Worm (Caenorhabditis elegans) whole organism, young adult: Measurements from ENCODE around the gene coa-3.

ENCODE experiments used
- C17E4.6 ChIP-seq: fragments of 200-800 bp; sonication (Bioruptor generic); IDR thresholded peaks from 2 replicates; pipeline ENCODE4 v1.3.6; 2022; ENCODE audit warnings: missing genetic modification reagents, missing genetic modification characterization, missing compliant biosample characterization
- F33H1.4 ChIP-seq: fragments of 200-800 bp; sonication (Bioruptor generic); IDR thresholded peaks from 2 replicates; pipeline ENCODE4 v1.3.6; 2022; ENCODE audit warnings: missing genetic modification reagents, missing genetic modification characterization, missing compliant biosample characterization
- F49E8.2 ChIP-seq: sonication (generic microtip); optimal IDR thresholded peaks from 3 replicates; lab custom pipeline; 2017; ENCODE audit warnings: missing genetic modification characterization, mild to moderate bottlenecking, missing compliant biosample characterization, antibody characterized with exemption, moderate library complexity; ENCODE audit not compliant: insufficient read depth
- K11D2.4 ChIP-seq: fragments of 200-800 bp; sonication (Bioruptor generic); IDR thresholded peaks from 2 replicates; pipeline ENCODE4 v1.3.6; 2022; ENCODE audit warnings: missing genetic modification reagents, missing genetic modification characterization, missing compliant biosample characterization
- T26A5.8 ChIP-seq: sonication (generic microtip); optimal IDR thresholded peaks from 2 replicates; lab custom pipeline; 2016; ENCODE audit warnings: missing genetic modification characterization, missing compliant biosample characterization
- Y67H2A.10 ChIP-seq: fragments of 200-800 bp; sonication (Bioruptor generic); conservative IDR thresholded peaks from 2 replicates; pipeline ENCODE4 v1.3.6; 2022; ENCODE audit warnings: missing genetic modification reagents, missing genetic modification characterization, missing compliant biosample characterization
- Y79H2A.3 ChIP-seq: fragments of 200-800 bp; sonication (Bioruptor generic); conservative IDR thresholded peaks from 2 replicates; pipeline ENCODE4 v1.3.6; 2022; ENCODE audit warnings: missing genetic modification reagents, missing genetic modification characterization, missing compliant biosample characterization
- Y95B8A.8 ChIP-seq: fragments of 200-800 bp; sonication (Bioruptor generic); IDR thresholded peaks from 2 replicates; pipeline ENCODE4 v1.3.6; 2022; ENCODE audit warnings: missing genetic modification reagents, missing genetic modification characterization, missing compliant biosample characterization
- akir-1 ChIP-seq: fragments of 200-800 bp; sonication (Bioruptor generic); optimal IDR thresholded peaks from 2 replicates; lab custom pipeline; 2018; ENCODE audit warnings: mild to moderate bottlenecking, missing genetic modification characterization, moderate library complexity, missing compliant biosample characterization
- attf-3 ChIP-seq: fragments of 200-800 bp; sonication (Bioruptor generic); conservative IDR thresholded peaks from 2 replicates; pipeline ENCODE4 v1.3.6; 2022; ENCODE audit warnings: missing genetic modification reagents, missing genetic modification characterization, missing compliant biosample characterization
- bed-2 ChIP-seq: fragments of 200-800 bp; sonication (Bioruptor generic); IDR thresholded peaks from 2 replicates; pipeline ENCODE4 v1.3.6; 2022; ENCODE audit warnings: missing genetic modification reagents, missing genetic modification characterization, missing compliant biosample characterization
- ceh-100 ChIP-seq: fragments of 200-800 bp; sonication (Bioruptor generic); IDR thresholded peaks from 2 replicates; pipeline ENCODE4 v1.3.6; 2022; ENCODE audit warnings: missing genetic modification reagents, missing genetic modification characterization, missing compliant biosample characterization
- ceh-27 ChIP-seq: fragments of 200-800 bp; sonication (Bioruptor generic); optimal IDR thresholded peaks from 2 replicates; lab custom pipeline; 2018; ENCODE audit warnings: mild to moderate bottlenecking, missing genetic modification characterization, moderate library complexity, missing compliant biosample characterization
- ceh-40 ChIP-seq: fragments of 200-800 bp; sonication (Bioruptor generic); IDR thresholded peaks from 2 replicates; pipeline ENCODE4 v1.3.6; 2022; ENCODE audit warnings: missing genetic modification characterization, missing compliant biosample characterization
- ceh-91 ChIP-seq: fragments of 200-800 bp; sonication (Bioruptor generic); IDR thresholded peaks from 2 replicates; pipeline ENCODE4 v1.3.6; 2022; ENCODE audit warnings: missing genetic modification reagents, missing genetic modification characterization, missing compliant biosample characterization
- die-1 ChIP-seq: sonication (generic microtip); optimal IDR thresholded peaks from 2 replicates; lab custom pipeline; 2016; ENCODE audit warnings: missing genotype, mild to moderate bottlenecking, missing genetic modification characterization, missing compliant biosample characterization
- dpff-1 ChIP-seq: sonication (generic microtip); optimal IDR thresholded peaks from 2 replicates; lab custom pipeline; 2017; ENCODE audit warnings: mild to moderate bottlenecking, missing genetic modification characterization, missing compliant biosample characterization
- dpl-1 ChIP-seq: fragments of 150-350 bp; optimal IDR thresholded peaks from 2 replicates; lab custom pipeline; 2014; ENCODE audit warnings: missing biosample characterization, missing genetic modification reagents, missing genetic modification characterization
- efl-1 ChIP-seq: fragments of 150-350 bp; optimal IDR thresholded peaks from 2 replicates; lab custom pipeline; 2014; ENCODE audit warnings: missing biosample characterization, missing genetic modification reagents, missing genetic modification characterization
- egl-18 ChIP-seq: fragments of 200-800 bp; sonication (Bioruptor generic); IDR thresholded peaks from 2 replicates; pipeline ENCODE4 v1.3.6; 2022; ENCODE audit warnings: missing genetic modification reagents, missing genetic modification characterization, missing compliant biosample characterization
- fkh-3 ChIP-seq: sonication (generic microtip); optimal IDR thresholded peaks from 2 replicates; lab custom pipeline; 2016; ENCODE audit warnings: mild to moderate bottlenecking, missing genetic modification characterization, missing compliant biosample characterization
- gei-17 ChIP-seq: fragments of 200-800 bp; sonication (Bioruptor generic); optimal IDR thresholded peaks from 2 replicates; lab custom pipeline; 2018; ENCODE audit warnings: mild to moderate bottlenecking, missing genetic modification characterization, missing compliant biosample characterization
- him-1 ChIP-seq: sonication (generic microtip); optimal IDR thresholded peaks from 2 replicates; lab custom pipeline; 2016; ENCODE audit warnings: missing genotype, missing genetic modification reagents, missing genetic modification characterization, missing compliant biosample characterization
- hmg-1.2 ChIP-seq: fragments of 200-800 bp; sonication (Bioruptor generic); IDR thresholded peaks from 2 replicates; pipeline ENCODE4 v1.3.6; 2022; ENCODE audit warnings: missing genetic modification reagents, missing genetic modification characterization, missing compliant biosample characterization
- mxl-1 ChIP-seq: sonication (generic microtip); optimal IDR thresholded peaks from 2 replicates; lab custom pipeline; 2016; ENCODE audit warnings: missing genetic modification characterization, missing compliant biosample characterization
- nhr-179 ChIP-seq: sonication (generic microtip); optimal IDR thresholded peaks from 2 replicates; lab custom pipeline; 2016; ENCODE audit warnings: mild to moderate bottlenecking, missing genetic modification characterization, missing compliant biosample characterization
- nhr-80 ChIP-seq: sonication (generic microtip); optimal IDR thresholded peaks from 2 replicates; lab custom pipeline; 2016; ENCODE audit warnings: missing genetic modification characterization, missing compliant biosample characterization
- pbrm-1 ChIP-seq: fragments of 200-800 bp; sonication (Bioruptor generic); IDR thresholded peaks from 2 replicates; pipeline ENCODE4 v1.3.6; 2022; ENCODE audit warnings: missing genetic modification reagents, missing genetic modification characterization, missing compliant biosample characterization
- snpc-3.4 ChIP-seq: sonication (generic microtip); optimal IDR thresholded peaks from 2 replicates; lab custom pipeline; 2017; ENCODE audit warnings: missing genetic modification characterization, mild to moderate bottlenecking, missing compliant biosample characterization, antibody characterized with exemption, moderate library complexity, missing genotype, missing genetic modification reagents
- somi-1 ChIP-seq: fragments of 200-800 bp; sonication (Bioruptor generic); optimal IDR thresholded peaks from 2 replicates; lab custom pipeline; 2018; ENCODE audit warnings: mild to moderate bottlenecking, missing genetic modification characterization, missing compliant biosample characterization
- sptf-2 ChIP-seq: fragments of 200-800 bp; sonication (Bioruptor generic); optimal IDR thresholded peaks from 2 replicates; lab custom pipeline; 2018; ENCODE audit warnings: mild to moderate bottlenecking, missing genetic modification characterization, missing compliant biosample characterization
- tbp1 ChIP-seq: fragments of 200-800 bp; sonication (Bioruptor generic); optimal IDR thresholded peaks from 2 replicates; lab custom pipeline; 2018; ENCODE audit warnings: mild to moderate bottlenecking, missing genetic modification characterization, missing compliant biosample characterization
- tlf-1 ChIP-seq: fragments of 200-800 bp; sonication (Bioruptor generic); optimal IDR thresholded peaks from 2 replicates; lab custom pipeline; 2018; ENCODE audit warnings: mild to moderate bottlenecking, missing genetic modification characterization, missing compliant biosample characterization
- xnd-1 ChIP-seq: sonication (generic microtip); optimal IDR thresholded peaks from 2 replicates; lab custom pipeline; 2016; ENCODE audit warnings: missing genotype, missing genetic modification reagents, missing genetic modification characterization, missing compliant biosample characterization
- zim-3 ChIP-seq: sonication (generic microtip); optimal IDR thresholded peaks from 2 replicates; lab custom pipeline; 2017; ENCODE audit warnings: mild to moderate bottlenecking, missing genetic modification characterization, moderate library complexity, missing compliant biosample characterization
- ztf-22 ChIP-seq: fragments of 200-800 bp; sonication (Bioruptor generic); optimal IDR thresholded peaks from 2 replicates; lab custom pipeline; 2018; ENCODE audit warnings: mild to moderate bottlenecking, missing genetic modification characterization, moderate library complexity, missing compliant biosample characterization
- ztf-25 ChIP-seq: fragments of 200-800 bp; sonication (Bioruptor generic); IDR thresholded peaks from 2 replicates; pipeline ENCODE4 v1.3.6; 2022; ENCODE audit warnings: missing genetic modification reagents, missing genetic modification characterization, missing compliant biosample characterization
- ztf-26 ChIP-seq: sonication (generic microtip); optimal IDR thresholded peaks from 2 replicates; lab custom pipeline; 2017; ENCODE audit warnings: missing genetic modification characterization, missing compliant biosample characterization
- ztf-3 ChIP-seq: fragments of 200-800 bp; sonication (Bioruptor generic); optimal IDR thresholded peaks from 2 replicates; lab custom pipeline; 2018; ENCODE audit warnings: mild to moderate bottlenecking, missing genetic modification characterization, missing compliant biosample characterization
- ztf-6 ChIP-seq: fragments of 200-800 bp; sonication (Bioruptor generic); IDR thresholded peaks from 2 replicates; pipeline ENCODE4 v1.3.6; 2022; ENCODE audit warnings: missing genetic modification reagents, missing genetic modification characterization, missing compliant biosample characterization

The coa-3 gene

DNA sequence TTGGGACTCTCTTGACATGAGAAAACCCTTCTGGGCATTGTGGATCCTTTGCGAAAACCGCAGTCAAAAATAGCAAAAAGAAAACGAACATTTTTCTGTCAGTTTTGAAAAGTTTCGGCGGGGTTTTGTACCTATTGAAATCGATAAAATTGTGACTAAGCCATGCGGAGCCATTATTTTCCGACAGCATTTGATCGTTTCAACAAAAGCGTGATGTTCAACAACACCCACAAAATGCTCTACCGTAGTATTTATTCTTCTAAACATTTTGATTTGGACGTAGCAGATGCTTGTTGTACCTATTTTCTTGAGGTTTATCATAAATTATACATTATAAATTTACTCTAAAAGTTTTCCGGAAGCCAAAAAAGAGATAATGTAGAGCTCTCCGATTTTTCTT is 14.0 kb upstream of the coa-3 start, which contains the start of gene clec-136:
TSS of gene clec-136 (minus strand) at position 101 of the 400 bp plus-strand sequence.
- TF ChIP-seq ztf-25 (GFP tag; lab: Robert Waterston, UW) (no peak), T26A5.8 (tag; lab: Kevin White, UChicago) (no peak), somi-1 (GFP tag; lab: Kevin White, UChicago) (no peak), Y95B8A.8 (no peak), dpff-1 (tag; lab: Kevin White, UChicago) (no peak), ztf-26 (no peak), bed-2 (GFP tag; lab: Robert Waterston, UW) (no peak), ceh-91 (GFP tag; lab: Robert Waterston, UW) (no peak), fkh-3 (tag; lab: Kevin White, UChicago) (no peak), xnd-1 (tag; lab: Kevin White, UChicago) (no peak), zim-3 (tag; lab: Kevin White, UChicago) (no peak), Y79H2A.3 (GFP tag; lab: Robert Waterston, UW) (no peak), him-1 (no peak), ztf-3 (no peak), dpl-1 (no peak)

DNA sequence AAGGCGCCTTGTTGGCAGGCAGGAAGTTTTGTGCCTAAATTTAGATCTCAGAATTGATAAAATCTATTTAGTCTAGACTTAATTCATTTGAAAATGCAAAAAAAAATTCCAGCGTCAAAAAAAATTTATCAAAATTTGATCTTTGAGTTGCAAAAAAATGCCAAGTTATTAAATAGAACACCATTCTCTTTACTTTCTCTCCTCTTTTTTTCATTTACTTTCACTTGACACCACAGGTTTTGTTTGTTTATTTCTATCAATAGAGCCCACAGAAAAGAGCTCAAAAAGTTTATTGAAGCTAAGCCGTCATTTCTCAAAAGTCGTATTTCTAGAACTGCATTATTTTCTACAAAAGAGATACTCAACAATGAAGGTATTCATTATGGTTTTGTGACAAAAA is 10.3 kb upstream of the coa-3 start, which contains the start of gene pqn-35:
TSS of gene pqn-35 (plus strand) at position 301 of the 400 bp plus-strand sequence.
- TF ChIP-seq C17E4.6 (GFP tag; lab: Robert Waterston, UW), result no peak
- no peak for TF ChIP-seq pbrm-1 (GFP tag; lab: Robert Waterston, UW)
- TF ChIP-seq F49E8.2, result no peak

DNA sequence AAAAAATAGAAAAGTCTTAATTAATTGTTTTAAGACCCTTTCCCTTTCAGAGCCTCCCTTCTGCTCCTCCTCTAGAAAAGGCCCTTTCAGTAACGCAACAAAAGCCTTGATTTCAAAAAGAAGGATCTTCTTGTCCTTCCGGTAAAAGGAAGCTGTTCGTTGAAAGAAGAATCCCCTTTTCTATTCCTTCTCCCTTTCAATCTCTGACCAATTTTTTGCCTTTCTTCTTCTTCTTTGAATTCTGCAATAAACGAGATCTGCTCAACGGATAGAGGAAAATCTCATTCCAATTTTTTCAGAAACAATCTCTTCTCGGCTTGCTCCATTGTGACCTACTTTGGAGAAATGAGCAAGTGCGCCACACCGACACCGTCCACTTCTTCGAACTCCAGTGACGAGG is 5.6 kb upstream of the coa-3 start, which contains the start of gene F35D11.3:
TSS of gene F35D11.3 (plus strand) at position 300 of the 400 bp plus-strand sequence.
- no peak for TF ChIP-seq mxl-1 (tag; lab: Kevin White, UChicago)
- TF ChIP-seq tbp1 (GFP tag; lab: Kevin White, UChicago), result no peak
- no peak for TF ChIP-seq F33H1.4 (GFP tag; lab: Robert Waterston, UW)
- no peak for TF ChIP-seq efl-1 (GFP tag; lab: Kevin White, UChicago)
- no peak for TF ChIP-seq ceh-40
- TF ChIP-seq sptf-2 (GFP tag; lab: Kevin White, UChicago), result no peak
- no peak for TF ChIP-seq gei-17 (GFP tag; lab: Kevin White, UChicago)
- no peak for TF ChIP-seq nhr-179 (tag; lab: Kevin White, UChicago)

DNA sequence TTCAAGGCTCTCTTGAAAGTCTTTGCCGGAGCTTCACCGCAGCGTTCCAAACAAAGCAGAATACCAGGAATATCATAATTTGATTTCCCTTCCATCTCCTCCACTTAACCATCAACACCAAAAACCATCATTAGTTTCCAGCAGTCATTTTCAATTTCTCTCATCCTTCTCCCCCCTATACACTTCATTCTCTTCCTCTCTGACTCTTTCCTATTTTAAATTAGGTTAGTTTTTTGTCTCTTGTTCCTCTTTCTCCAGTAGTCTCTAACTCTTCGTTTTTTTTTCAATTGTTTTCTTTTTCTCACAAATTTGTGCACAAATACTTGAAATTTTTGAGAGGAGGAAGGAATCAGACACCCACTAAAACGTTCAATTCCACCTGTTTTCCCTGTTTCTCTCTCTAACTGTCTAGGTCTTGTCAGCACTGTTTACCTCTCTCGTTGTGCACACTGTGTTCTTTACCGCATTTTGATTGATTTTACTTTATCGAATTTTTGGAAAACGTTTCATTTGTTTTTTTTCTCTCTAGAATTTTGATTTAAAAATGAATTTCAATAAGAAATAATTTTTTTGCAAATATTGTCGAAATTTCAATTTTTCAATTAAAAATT is 4.4 kb upstream of the coa-3 start:
- TF ChIP-seq egl-18 (GFP tag; lab: Robert Waterston, UW) (no peak), efl-1 (GFP tag; lab: Kevin White, UChicago) (no peak), akir-1 (GFP tag; lab: Kevin White, UChicago) (no peak), attf-3 (GFP tag; lab: Robert Waterston, UW) (no peak), Y67H2A.10 (no peak), ceh-100 (no peak), tlf-1 (GFP tag; lab: Kevin White, UChicago) (no peak), K11D2.4 (GFP tag; lab: Robert Waterston, UW) (no peak), snpc-3.4 (tag; lab: Kevin White, UChicago) (no peak), hmg-1.2 (GFP tag; lab: Robert Waterston, UW) (no peak), die-1 (no peak), ztf-22 (GFP tag; lab: Kevin White, UChicago) (no peak), ceh-27 (GFP tag; lab: Kevin White, UChicago) (peak; percentile 31), nhr-80 (tag; lab: Kevin White, UChicago) (peak; percentile 50), ztf-6 (GFP tag; lab: Robert Waterston, UW) (no peak)
